Worm (Caenorhabditis elegans) whole organism, mixed stage, embryonic: ENCODE data around the gene B0464.9.

Source experiments
- mep-1 ChIP-seq: fragments of 150-350 bp; optimal IDR thresholded peaks from 2 replicates; lab custom pipeline; 2017; ENCODE audit warnings: missing biosample characterization, missing genetic modification reagents, missing genetic modification characterization, inconsistent platforms
- nhr-12 ChIP-seq: fragments of 150-350 bp; optimal IDR thresholded peaks from 2 replicates; lab custom pipeline; 2014; ENCODE audit warnings: missing biosample characterization, missing genetic modification characterization
- nhr-237 ChIP-seq: fragments of 150-350 bp; optimal IDR thresholded peaks from 2 replicates; lab custom pipeline; 2014; ENCODE audit warnings: missing biosample characterization, missing genetic modification characterization
- snpc-4 ChIP-seq: fragments of 150-350 bp; optimal IDR thresholded peaks from 2 replicates; lab custom pipeline; 2014; ENCODE audit warnings: missing biosample characterization, missing genetic modification characterization
- unc-39 ChIP-seq: fragments of 150-350 bp; optimal IDR thresholded peaks from 2 replicates; lab custom pipeline; 2014; ENCODE audit warnings: missing biosample characterization, missing genetic modification characterization

ce11 chrIII:9461894-9462784 is 3.4 kb upstream of the B0464.9 start:
- TF ChIP-seq mep-1 (tag; lab: Kevin White, UChicago), result no peak
- no peak for TF ChIP-seq snpc-4 (tag; lab: Kevin White, UChicago)
- no peak for TF ChIP-seq unc-39
- no peak for TF ChIP-seq nhr-12
- TF ChIP-seq nhr-237 (tag; lab: Kevin White, UChicago), result no peak
